Worm (Caenorhabditis elegans) whole organism, L4 larva: Measurements from ENCODE around the gene clec-59.

Source experiments
- T20F7.1 ChIP-seq: fragments of 200-800 bp; sonication (Bioruptor generic); optimal IDR thresholded peaks from 2 replicates; lab custom pipeline; 2018; ENCODE audit warnings: mild to moderate bottlenecking, missing genetic modification characterization, missing compliant biosample characterization
- ZK337.2 ChIP-seq: fragments of 200-800 bp; sonication (Bioruptor generic); IDR thresholded peaks from 2 replicates; pipeline ENCODE4 v1.3.6; 2022; ENCODE audit warnings: missing genetic modification reagents, missing genetic modification characterization, missing compliant biosample characterization
- ZK546.5 ChIP-seq, 2 experiments: sonication (generic microtip); optimal IDR thresholded peaks; 2 replicates each; lab custom pipeline; 2017; ENCODE audit warnings: missing biosample characterization in 2 of 2, missing genetic modification characterization in 2 of 2
- aha-1 ChIP-seq: fragments of 150-350 bp; peaks from one replicate; lab custom pipeline; 2014; ENCODE audit warnings: missing biosample characterization, missing genetic modification characterization
- ama-1 ChIP-seq: fragments of 150-350 bp; optimal IDR thresholded peaks from 2 replicates; lab custom pipeline; 2014; ENCODE audit warnings: inconsistent platforms, mixed read lengths
- arid-1 ChIP-seq: fragments of 200-800 bp; sonication (Bioruptor generic); conservative IDR thresholded peaks from 2 replicates; pipeline ENCODE4 v1.3.6; 2022; ENCODE audit warnings: missing genetic modification reagents, missing genetic modification characterization, missing compliant biosample characterization
- attf-4 ChIP-seq: sonication (generic microtip); optimal IDR thresholded peaks from 3 replicates; lab custom pipeline; 2017; ENCODE audit warnings: missing biosample characterization, missing genetic modification characterization
- ceh-32 ChIP-seq: sonication (generic microtip); optimal IDR thresholded peaks from 2 replicates; lab custom pipeline; 2016; ENCODE audit warnings: mild to moderate bottlenecking, missing genetic modification characterization, missing compliant biosample characterization; ENCODE audit not compliant: poor library complexity
- daf-12 ChIP-seq: fragments of 150-350 bp; optimal IDR thresholded peaks from 2 replicates; lab custom pipeline; 2014; ENCODE audit warnings: missing biosample characterization, missing genetic modification reagents, missing genetic modification characterization
- dmd-8 ChIP-seq: fragments of 200-800 bp; sonication (Bioruptor generic); IDR thresholded peaks from 2 replicates; pipeline ENCODE4 v1.3.6; 2022; ENCODE audit warnings: missing genetic modification characterization, missing compliant biosample characterization
- hlh-11 ChIP-seq: fragments of 200-800 bp; sonication (Bioruptor generic); optimal IDR thresholded peaks from 2 replicates; lab custom pipeline; 2018; ENCODE audit warnings: mild to moderate bottlenecking, missing genetic modification characterization, missing compliant biosample characterization
- jun-1 ChIP-seq: fragments of 150-350 bp; optimal IDR thresholded peaks from 2 replicates; lab custom pipeline; 2014; ENCODE audit warnings: missing biosample characterization, missing genetic modification reagents, missing genetic modification characterization
- lim-7 ChIP-seq: fragments of 200-800 bp; sonication (Bioruptor generic); IDR thresholded peaks from 2 replicates; pipeline ENCODE4 v1.3.6; 2022; ENCODE audit warnings: missing genetic modification characterization, missing compliant biosample characterization
- lin-29 ChIP-seq: fragments of 200-800 bp; sonication (Bioruptor generic); IDR thresholded peaks from 2 replicates; pipeline ENCODE4 v1.3.6; 2022; ENCODE audit warnings: missing genetic modification reagents, missing genetic modification characterization, missing compliant biosample characterization
- mdt-29 ChIP-seq: fragments of 200-800 bp; sonication (Bioruptor generic); IDR thresholded peaks from 2 replicates; pipeline ENCODE4 v1.3.6; 2022; ENCODE audit warnings: missing genetic modification reagents, missing genetic modification characterization, missing compliant biosample characterization
- nhr-10 ChIP-seq: fragments of 150-350 bp; optimal IDR thresholded peaks from 2 replicates; lab custom pipeline; 2014; ENCODE audit warnings: missing biosample characterization, missing genetic modification characterization
- nhr-102 ChIP-seq: sonication (generic microtip); optimal IDR thresholded peaks from 2 replicates; lab custom pipeline; 2016; ENCODE audit warnings: mild to moderate bottlenecking, missing genetic modification characterization, moderate library complexity, missing compliant biosample characterization
- nhr-28 ChIP-seq: fragments of 150-350 bp; optimal IDR thresholded peaks from 2 replicates; lab custom pipeline; 2014; ENCODE audit warnings: missing biosample characterization, missing genetic modification characterization
- nhr-41 ChIP-seq: fragments of 200-800 bp; sonication (Bioruptor generic); IDR thresholded peaks from 2 replicates; pipeline ENCODE4 v1.3.6; 2022; ENCODE audit warnings: missing genetic modification reagents, missing genetic modification characterization, missing compliant biosample characterization
- nhr-6 ChIP-seq: fragments of 150-350 bp; optimal IDR thresholded peaks from 2 replicates; lab custom pipeline; 2014; ENCODE audit warnings: missing biosample characterization, missing genetic modification characterization
- nhr-76 ChIP-seq: fragments of 150-350 bp; optimal IDR thresholded peaks from 2 replicates; lab custom pipeline; 2014; ENCODE audit warnings: missing biosample characterization, missing genetic modification characterization
- pha-4 ChIP-seq, 2 experiments: fragments of 150-350 bp in 1 of 2; fragments of 200-800 bp in 1 of 2; sonication (Bioruptor generic) in 1 of 2; IDR thresholded peaks in 1 of 2; optimal IDR thresholded peaks in 1 of 2; 2 replicates each; pipeline versions ENCODE4 v1.3.6 to Lab custom; 2014 to 2022; ENCODE audit warnings: missing genetic modification characterization in 2 of 2, missing genetic modification reagents in 2 of 2, missing biosample characterization in 1 of 2, missing compliant biosample characterization in 1 of 2
- pqm-1 ChIP-seq: sonication (generic microtip); optimal IDR thresholded peaks from 2 replicates; lab custom pipeline; 2017; ENCODE audit warnings: missing biosample characterization, missing genetic modification characterization
- rbr-2 ChIP-seq: sonication (generic microtip); optimal IDR thresholded peaks from 2 replicates; lab custom pipeline; 2016; ENCODE audit warnings: missing genotype, missing genetic modification characterization, missing compliant biosample characterization
- snpc-4 ChIP-seq: fragments of 150-350 bp; optimal IDR thresholded peaks from 2 replicates; lab custom pipeline; 2014; ENCODE audit warnings: missing biosample characterization, missing genetic modification characterization
- tag-97 ChIP-seq: fragments of 200-800 bp; sonication (Bioruptor generic); IDR thresholded peaks from 2 replicates; pipeline ENCODE4 v1.3.6; 2022; ENCODE audit warnings: missing genetic modification characterization, missing compliant biosample characterization
- unc-62 ChIP-seq, 3 experiments: fragments of 150-350 bp in 1 of 3; sonication (generic microtip); optimal IDR thresholded peaks in 2 of 3; peaks in 1 of 3; 1 replicate in 1 of 3; 2 replicates in 2 of 3; lab custom pipeline; 2014 to 2017; ENCODE audit warnings: missing biosample characterization in 3 of 3, missing genetic modification characterization in 3 of 3, missing genetic modification reagents in 3 of 3, missing genotype in 1 of 3
- zag-1 ChIP-seq: fragments of 150-350 bp; optimal IDR thresholded peaks from 2 replicates; lab custom pipeline; 2014; ENCODE audit warnings: missing biosample characterization, missing genetic modification characterization
- zfp-2 ChIP-seq: sonication (generic microtip); optimal IDR thresholded peaks from 2 replicates; lab custom pipeline; 2016; ENCODE audit warnings: mild to moderate bottlenecking, missing genetic modification characterization, missing compliant biosample characterization
- zip-2 ChIP-seq: fragments of 150-350 bp; optimal IDR thresholded peaks from 2 replicates; lab custom pipeline; 2014; ENCODE audit warnings: missing biosample characterization, missing genetic modification characterization

clec-59 gene

ce11 chrII:10471247-10471646 lies 8.0 kb downstream of the clec-59 start, which contains the start of gene ZK666.1:
TSS of gene ZK666.1 (minus strand) at chrII:10471347.
- TF ChIP-seq ZK546.5 (tag; optimal IDR thresholded peaks at IDR 0.05; lab: Kevin White, UChicago) (no peak), dmd-8 (GFP tag; lab: Robert Waterston, UW) (no peak), ZK337.2 (GFP tag; lab: Robert Waterston, UW) (no peak), nhr-41 (GFP tag; lab: Robert Waterston, UW) (no peak)
- TF ChIP-seq, all 104 proteins: peak for 0

- no peak for TF ChIP-seq mdt-29 (GFP tag; lab: Robert Waterston, UW)
- TF ChIP-seq nhr-10 (tag; lab: Kevin White, UChicago): no peak
- TF ChIP-seq nhr-28: peak; percentile 45
- peak in 1 of 2 experiments; percentile 67 for TF ChIP-seq unc-62 (GFP tag; optimal IDR thresholded peaks at IDR 0.05 in 1 of 2; lab: Kevin White, UChicago)
- TF ChIP-seq unc-62 (tag; optimal IDR thresholded peaks at IDR 0.05; lab: Kevin White, UChicago): no peak
- peak; percentile 88 for TF ChIP-seq pqm-1
- TF ChIP-seq, all 104 proteins: peak for 3
Measured at ce11 chrII:10470159-10470558, 9.1 kb downstream of the clec-59 start, which contains the start of gene clec-143. TSS of gene clec-143 (minus strand) at chrII:10470297.

ce11 chrII:10466552-10466951 lies 12.7 kb downstream of the clec-59 start, which contains the start of gene tnc-2:
TSS of gene tnc-2 (plus strand) at chrII:10466852.
- no peak for TF ChIP-seq jun-1 (tag; lab: Kevin White, UChicago)
- no peak for TF ChIP-seq ceh-32
- TF ChIP-seq ZK546.5 (tag; optimal IDR thresholded peaks at IDR 0.05; lab: Kevin White, UChicago): no peak
- no peak for TF ChIP-seq nhr-102
- no peak for TF ChIP-seq zfp-2 (tag; lab: Kevin White, UChicago)
- TF ChIP-seq attf-4 (tag; lab: Kevin White, UChicago): no peak
- TF ChIP-seq daf-12 (tag; lab: Kevin White, UChicago): no peak
- TF ChIP-seq lim-7: no peak

DNA sequence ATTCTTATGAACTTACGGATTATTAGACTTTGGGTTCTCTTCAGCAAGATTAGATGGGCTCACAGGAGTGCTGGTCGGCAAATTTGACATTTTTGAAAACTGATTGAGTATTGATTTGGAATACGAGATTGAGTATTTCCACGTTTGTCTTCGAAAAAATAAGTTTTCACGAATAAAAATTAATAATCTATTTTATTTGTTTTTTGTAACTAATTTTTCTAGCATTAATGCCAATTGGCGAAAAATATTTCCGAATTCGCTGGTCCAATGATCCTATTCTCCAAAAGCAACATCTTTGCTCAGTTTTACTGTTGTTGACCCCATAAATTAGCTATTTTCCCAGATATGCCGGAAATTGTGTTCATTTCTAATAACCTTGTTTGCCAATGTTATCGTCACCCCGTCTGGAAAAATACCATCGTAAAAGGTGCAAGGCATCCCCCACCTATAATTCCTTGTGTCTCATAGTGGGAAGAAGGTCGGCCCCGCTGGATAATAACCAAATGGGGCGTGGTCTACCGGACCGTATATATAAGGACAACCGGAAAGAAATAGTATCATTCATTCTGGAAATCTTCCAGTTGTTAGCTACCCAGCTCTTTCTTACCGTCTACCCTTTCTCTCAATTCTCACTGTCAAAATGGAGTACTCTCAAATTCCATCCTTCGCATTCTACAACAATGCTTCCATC lies 14.9 kb downstream of the clec-59 start, which contains the start of the genes ZK673.6 and sdz-37:
Gene ZK673.6 (minus strand): TSS at position 101 of the 691 bp plus-strand sequence.
Gene sdz-37 (plus strand): TSS at position 641 of the 691 bp plus-strand sequence.
- TF ChIP-seq T20F7.1 (GFP tag; lab: Kevin White, UChicago) (no peak), zip-2 (tag; lab: Kevin White, UChicago) (no peak), arid-1 (GFP tag; lab: Robert Waterston, UW) (no peak), pha-4 (GFP tag; IDR thresholded peaks at IDR 0.05; lab: Robert Waterston, UW) (no peak), pha-4 (tag; optimal IDR thresholded peaks at IDR 0.05; lab: Kevin White, UChicago) (no peak), rbr-2 (tag; lab: Kevin White, UChicago) (no peak), hlh-11 (tag; lab: Kevin White, UChicago) (no peak), daf-12 (tag; lab: Kevin White, UChicago) (no peak), nhr-6 (no peak), tag-97 (GFP tag; lab: Robert Waterston, UW) (no peak), snpc-4 (tag; lab: Kevin White, UChicago) (no peak), lin-29 (GFP tag; lab: Robert Waterston, UW) (no peak), ama-1 (lab: Kevin White, UChicago) (no peak), zag-1 (tag; lab: Kevin White, UChicago) (no peak), unc-62 (GFP tag; optimal IDR thresholded peaks at IDR 0.05 in 1 of 2; lab: Kevin White, UChicago) (no peak), unc-62 (tag; optimal IDR thresholded peaks at IDR 0.05; lab: Kevin White, UChicago) (no peak)

ce11 chrII:10461207-10461606 lies 18.0 kb downstream of the clec-59 start, which contains the start of gene ZK673.5:
TSS of gene ZK673.5 (plus strand) at chrII:10461507.
- no peak for TF ChIP-seq ceh-32

DNA sequence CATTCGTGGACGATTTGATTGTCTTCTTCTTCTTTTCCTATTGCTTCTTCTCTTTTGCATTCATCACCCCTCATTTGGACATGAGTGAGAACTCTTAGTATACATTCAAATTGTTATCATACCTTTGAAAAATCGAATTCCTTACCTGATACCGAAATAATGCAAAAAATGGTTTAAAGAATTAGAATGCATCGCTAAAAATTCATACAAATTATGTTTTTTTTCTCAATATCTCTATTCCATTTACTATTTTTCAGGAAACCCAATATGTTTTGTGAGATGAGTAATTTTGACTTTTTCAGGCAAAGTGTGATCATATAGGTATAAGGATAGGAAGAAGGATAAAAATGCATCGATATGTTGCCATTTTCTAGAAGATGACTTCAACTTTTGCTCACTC lies 22.3 kb downstream of the clec-59 start, which contains the start of gene ZK673.11:
Gene ZK673.11 (plus strand): TSS at position 301 of the 400 bp plus-strand sequence.
- no peak for TF ChIP-seq nhr-76
- peak; percentile 79 for TF ChIP-seq aha-1 (tag; lab: Kevin White, UChicago)
